Worm (Caenorhabditis elegans) whole organism, early embryonic: ENCODE data around the gene pro-3.

Experiments used
- B0310.2 ChIP-seq: sonication (generic microtip); optimal IDR thresholded peaks from 2 replicates; lab custom pipeline; 2016; ENCODE audit warnings: mild to moderate bottlenecking, missing genetic modification characterization, missing compliant biosample characterization
- F13C5.2 ChIP-seq: sonication (generic microtip); optimal IDR thresholded peaks from 2 replicates; lab custom pipeline; 2017; ENCODE audit warnings: mild to moderate bottlenecking, missing genetic modification characterization, inconsistent platforms, missing compliant biosample characterization
- aly-1 ChIP-seq: sonication (generic microtip); optimal IDR thresholded peaks from 2 replicates; lab custom pipeline; 2016; ENCODE audit warnings: missing genetic modification characterization, missing compliant biosample characterization
- ama-1 ChIP-seq: fragments of 150-350 bp; optimal IDR thresholded peaks from 2 replicates; lab custom pipeline; 2014
- ceh-13 ChIP-seq: fragments of 200-800 bp; sonication (Bioruptor generic); optimal IDR thresholded peaks from 2 replicates; lab custom pipeline; 2018; ENCODE audit warnings: mild to moderate bottlenecking, missing genetic modification characterization, missing compliant biosample characterization
- ceh-36 ChIP-seq: sonication (generic microtip); optimal IDR thresholded peaks from 2 replicates; lab custom pipeline; 2016; ENCODE audit warnings: missing genetic modification characterization, inconsistent platforms, missing compliant biosample characterization
- ets-7 ChIP-seq: sonication (generic microtip); optimal IDR thresholded peaks from 2 replicates; lab custom pipeline; 2016; ENCODE audit warnings: missing genotype, missing genetic modification characterization, missing compliant biosample characterization
- flt-1 ChIP-seq: fragments of 200-800 bp; sonication (Bioruptor generic); IDR thresholded peaks from 2 replicates; pipeline ENCODE4 v1.3.6; 2022; ENCODE audit warnings: missing genetic modification characterization, missing compliant biosample characterization
- hmbx-1 ChIP-seq: sonication (generic microtip); optimal IDR thresholded peaks from 2 replicates; lab custom pipeline; 2016; ENCODE audit warnings: mild to moderate bottlenecking, missing genetic modification characterization, missing compliant biosample characterization
- hmg-4 ChIP-seq: fragments of 200-800 bp; sonication (Bioruptor generic); optimal IDR thresholded peaks from 2 replicates; lab custom pipeline; 2018; ENCODE audit warnings: mild to moderate bottlenecking, missing genetic modification characterization, missing compliant biosample characterization
- hnd-1 ChIP-seq: sonication (generic microtip); optimal IDR thresholded peaks from 2 replicates; lab custom pipeline; 2016; ENCODE audit warnings: missing genetic modification characterization, missing compliant biosample characterization
- pes-1 ChIP-seq: fragments of 200-800 bp; sonication (Bioruptor generic); IDR thresholded peaks from 2 replicates; pipeline ENCODE4 v1.3.6; 2022; ENCODE audit warnings: missing genetic modification reagents, missing genetic modification characterization, missing compliant biosample characterization
- scrt-1 ChIP-seq: fragments of 200-800 bp; sonication (Bioruptor generic); IDR thresholded peaks from 2 replicates; pipeline ENCODE4 v1.3.6; 2022; ENCODE audit warnings: missing genetic modification characterization, missing compliant biosample characterization
- sea-1 ChIP-seq: fragments of 200-800 bp; sonication (Bioruptor generic); conservative IDR thresholded peaks from 2 replicates; pipeline ENCODE4 v1.3.6; 2022; ENCODE audit warnings: missing genetic modification characterization, missing compliant biosample characterization
- tbx-11 ChIP-seq: fragments of 200-800 bp; sonication (Bioruptor generic); IDR thresholded peaks from 2 replicates; pipeline ENCODE4 v1.3.6; 2022; ENCODE audit warnings: missing genetic modification characterization, missing compliant biosample characterization
- tbx-37 ChIP-seq: fragments of 200-800 bp; sonication (Bioruptor generic); conservative IDR thresholded peaks from 2 replicates; pipeline ENCODE4 v1.3.6; 2022; ENCODE audit warnings: missing genetic modification reagents, missing genetic modification characterization, missing compliant biosample characterization
- tra-4 ChIP-seq: sonication (generic microtip); optimal IDR thresholded peaks from 2 replicates; lab custom pipeline; 2017; ENCODE audit warnings: missing genetic modification characterization, missing compliant biosample characterization

pro-3 gene

ce11 chrV:19142595-19142994, 24.4 kb upstream of the pro-3 start:
- no peak for TF ChIP-seq sea-1 (GFP tag; lab: Robert Waterston, UW)
- no peak for TF ChIP-seq tra-4 (tag; lab: Kevin White, UChicago)
- no peak for TF ChIP-seq ets-7 (tag; lab: Kevin White, UChicago)
- TF ChIP-seq pes-1 (GFP tag; lab: Robert Waterston, UW) = peak; percentile 60; the same call in 1 of the 2 replicates
- no peak for TF ChIP-seq hmbx-1
- no peak for TF ChIP-seq ceh-13 (GFP tag; lab: Kevin White, UChicago)
- no peak for TF ChIP-seq B0310.2 (tag; lab: Kevin White, UChicago)
- TF ChIP-seq flt-1 = 0 out of 2 replicates have a peak, but pooled peaks have one; percentile 28
- no peak for TF ChIP-seq hmg-4
- no peak for TF ChIP-seq ceh-36 (tag; lab: Kevin White, UChicago)
- 0 out of 2 replicates have a peak, but pooled peaks have one; percentile 48 for TF ChIP-seq scrt-1
- TF ChIP-seq tbx-11 (GFP tag; lab: Robert Waterston, UW) = no peak
- no peak for TF ChIP-seq F13C5.2 (tag; lab: Kevin White, UChicago)
- TF ChIP-seq tbx-37 (GFP tag; lab: Robert Waterston, UW) = 0 out of 2 replicates have a peak, but pooled peaks have one; percentile 22
- TF ChIP-seq aly-1 (tag; lab: Kevin White, UChicago) = no peak
- no peak for TF ChIP-seq ama-1
- TF ChIP-seq hnd-1 (tag; lab: Kevin White, UChicago) = no peak

ce11 chrV:19140495-19140894, 22.3 kb upstream of the pro-3 start, which contains the start of gene cpg-23:
TSS of gene cpg-23 (plus strand) at chrV:19140795.
- TF ChIP-seq hmg-4 = no peak
- TF ChIP-seq hnd-1 (tag; lab: Kevin White, UChicago) = no peak
- TF ChIP-seq sea-1 (GFP tag; lab: Robert Waterston, UW) = no peak
- no peak for TF ChIP-seq aly-1 (tag; lab: Kevin White, UChicago)
- TF ChIP-seq ama-1 = no peak
- no peak for TF ChIP-seq tbx-37 (GFP tag; lab: Robert Waterston, UW)
- no peak for TF ChIP-seq scrt-1
- no peak for TF ChIP-seq F13C5.2 (tag; lab: Kevin White, UChicago)
- TF ChIP-seq hmbx-1 = no peak
- TF ChIP-seq B0310.2 (tag; lab: Kevin White, UChicago) = no peak
- TF ChIP-seq tbx-11 (GFP tag; lab: Robert Waterston, UW) = no peak
- TF ChIP-seq tra-4 (tag; lab: Kevin White, UChicago) = no peak
- TF ChIP-seq flt-1 = no peak
- TF ChIP-seq ceh-13 (GFP tag; lab: Kevin White, UChicago) = no peak
- TF ChIP-seq ceh-36 (tag; lab: Kevin White, UChicago) = no peak
- TF ChIP-seq ets-7 (tag; lab: Kevin White, UChicago) = no peak
- TF ChIP-seq pes-1 (GFP tag; lab: Robert Waterston, UW) = no peak

- TF ChIP-seq scrt-1 (no peak), ceh-13 (GFP tag; lab: Kevin White, UChicago) (no peak), pes-1 (GFP tag; lab: Robert Waterston, UW) (no peak), flt-1 (no peak), ceh-36 (tag; lab: Kevin White, UChicago) (no peak), sea-1 (GFP tag; lab: Robert Waterston, UW) (no peak), ets-7 (tag; lab: Kevin White, UChicago) (no peak), hmg-4 (no peak), tra-4 (tag; lab: Kevin White, UChicago) (no peak), tbx-11 (GFP tag; lab: Robert Waterston, UW) (no peak), hnd-1 (tag; lab: Kevin White, UChicago) (no peak), B0310.2 (tag; lab: Kevin White, UChicago) (no peak), hmbx-1 (no peak), ama-1 (no peak), aly-1 (tag; lab: Kevin White, UChicago) (no peak), F13C5.2 (tag; lab: Kevin White, UChicago) (no peak), tbx-37 (GFP tag; lab: Robert Waterston, UW) (no peak)
Observed at ce11 chrV:19136206-19136605, 18.0 kb upstream of the pro-3 start, which contains the start of gene Y39B6A.9. TSS of gene Y39B6A.9 (plus strand) at chrV:19136506.

- no peak for TF ChIP-seq ama-1
- no peak for TF ChIP-seq pes-1 (GFP tag; lab: Robert Waterston, UW)
- no peak for TF ChIP-seq hnd-1 (tag; lab: Kevin White, UChicago)
- TF ChIP-seq ceh-13 (GFP tag; lab: Kevin White, UChicago) = no peak
- TF ChIP-seq sea-1 (GFP tag; lab: Robert Waterston, UW) = no peak
- TF ChIP-seq flt-1 = no peak
- TF ChIP-seq hmbx-1 = no peak
- no peak for TF ChIP-seq hmg-4
- no peak for TF ChIP-seq B0310.2 (tag; lab: Kevin White, UChicago)
- TF ChIP-seq tra-4 (tag; lab: Kevin White, UChicago) = no peak
- TF ChIP-seq tbx-11 (GFP tag; lab: Robert Waterston, UW) = no peak
- no peak for TF ChIP-seq aly-1 (tag; lab: Kevin White, UChicago)
- no peak for TF ChIP-seq F13C5.2 (tag; lab: Kevin White, UChicago)
- no peak for TF ChIP-seq ceh-36 (tag; lab: Kevin White, UChicago)
- TF ChIP-seq ets-7 (tag; lab: Kevin White, UChicago) = no peak
- no peak for TF ChIP-seq scrt-1
- TF ChIP-seq tbx-37 (GFP tag; lab: Robert Waterston, UW) = no peak
Observed at ce11 chrV:19133507-19133906, 15.3 kb upstream of the pro-3 start, which contains the start of gene Y39B6A.10. TSS of gene Y39B6A.10 (minus strand) at chrV:19133607.

ce11 chrV:19131848-19132401, 13.7 kb upstream of the pro-3 start:
- TF ChIP-seq ceh-13 (GFP tag; lab: Kevin White, UChicago) (no peak), F13C5.2 (tag; lab: Kevin White, UChicago) (no peak), flt-1 (no peak), hnd-1 (tag; lab: Kevin White, UChicago) (no peak), B0310.2 (tag; lab: Kevin White, UChicago) (no peak), tra-4 (tag; lab: Kevin White, UChicago) (no peak), ama-1 (no peak), hmg-4 (no peak), aly-1 (tag; lab: Kevin White, UChicago) (no peak), pes-1 (GFP tag; lab: Robert Waterston, UW) (no peak), tbx-37 (GFP tag; lab: Robert Waterston, UW) (no peak), tbx-11 (GFP tag; lab: Robert Waterston, UW) (no peak), ceh-36 (tag; lab: Kevin White, UChicago) (no peak), ets-7 (tag; lab: Kevin White, UChicago) (no peak), hmbx-1 (no peak), sea-1 (GFP tag; lab: Robert Waterston, UW) (no peak), scrt-1 (no peak)
